Fruit fly (Drosophila melanogaster) whole organism, larva: ENCODE results near the gene Ssk.

Source experiments
- noc ChIP-seq: fragments of 200-800 bp; sonication (Bioruptor generic); optimal IDR thresholded peaks from 3 replicates; lab custom pipeline; 2019; ENCODE audit warnings: missing biosample characterization, mild to moderate bottlenecking, missing genetic modification characterization, moderate library complexity

Gene Ssk

dm6 chr3L:20187885-20188570 is at the start of gene Ssk:
Gene Ssk, plus strand, starts transcription at chr3L:20188522.
- peak; percentile 65 for TF ChIP-seq noc (tag; lab: Kevin White, UChicago)

- peak; percentile 90 for TF ChIP-seq noc (tag; lab: Kevin White, UChicago)
These were observed 47.6 kb upstream of the Ssk start, which contains the start of gene CG7328 for dm6 chr3L:20140589-20141207. Gene CG7328, minus strand, starts transcription at chr3L:20140607.

- TF ChIP-seq noc (tag; lab: Kevin White, UChicago), result no peak
These were observed 20.2 kb upstream of the Ssk start for dm6 chr3L:20168152-20168551.

dm6 chr3L:20177697-20178096 is 10.6 kb upstream of the Ssk start:
- no peak for TF ChIP-seq noc (tag; lab: Kevin White, UChicago)

dm6 chr3L:20178101-20178500 is 10.2 kb upstream of the Ssk start:
- TF ChIP-seq noc (tag; lab: Kevin White, UChicago), result no peak

dm6 chr3L:20182799-20183198 is 5.5 kb upstream of the Ssk start:
- TF ChIP-seq noc (tag; lab: Kevin White, UChicago), result no peak

dm6 chr3L:20183345-20184088 is 4.8 kb upstream of the Ssk start:
- TF ChIP-seq noc (tag; lab: Kevin White, UChicago), result peak; percentile 59

dm6 chr3L:20185206-20185868 is 3.0 kb upstream of the Ssk start:
- TF ChIP-seq noc (tag; lab: Kevin White, UChicago), result no peak

dm6 chr3L:20185886-20186285 is 2.4 kb upstream of the Ssk start:
- no peak for TF ChIP-seq noc (tag; lab: Kevin White, UChicago)

dm6 chr3L:20186294-20187020 is 1.9 kb upstream of the Ssk start:
- no peak for TF ChIP-seq noc (tag; lab: Kevin White, UChicago)

- TF ChIP-seq noc (tag; lab: Kevin White, UChicago), result no peak
These were observed 3.5 kb downstream of the Ssk start for dm6 chr3L:20191848-20192247.

dm6 chr3L:20192872-20193747 is 4.8 kb downstream of the Ssk start:
- peak; percentile 44 for TF ChIP-seq noc (tag; lab: Kevin White, UChicago)

dm6 chr3L:20193748-20194058 is 5.4 kb downstream of the Ssk start:
- no peak for TF ChIP-seq noc (tag; lab: Kevin White, UChicago)

dm6 chr3L:20194731-20195130 is 6.4 kb downstream of the Ssk start:
- peak; percentile 25 for TF ChIP-seq noc (tag; lab: Kevin White, UChicago)
